Fruit fly (Drosophila melanogaster) whole organism, embryonic: ENCODE measurements around the gene ghi.
A peak's percentile ranks its signal among the peaks of the same experiment; 100 is the strongest.

ENCODE experiments used
- Ada2b ChIP-seq: fragments of 200-800 bp; sonication (Bioruptor generic); IDR thresholded peaks from 2 replicates; pipeline ENCODE4 v1.3.6; 2022; ENCODE audit warnings: missing biosample characterization, missing genetic modification characterization
- B-H2 ChIP-seq: fragments of 200-800 bp; sonication (Bioruptor generic); optimal IDR thresholded peaks from 2 replicates; lab custom pipeline; 2018; ENCODE audit warnings: missing biosample characterization, mild to moderate bottlenecking, missing genetic modification characterization
- CG10267 ChIP-seq: fragments of 200-800 bp; sonication (Bioruptor generic); optimal IDR thresholded peaks from 2 replicates; lab custom pipeline; 2018; ENCODE audit warnings: missing biosample characterization, mild to moderate bottlenecking, missing genetic modification characterization, moderate library complexity
- CG10543 ChIP-seq: fragments of 200-800 bp; sonication (Bioruptor generic); optimal IDR thresholded peaks from 3 replicates; lab custom pipeline; 2017; ENCODE audit warnings: missing biosample characterization, mild to moderate bottlenecking, missing genetic modification characterization, moderate library complexity
- CG12769 ChIP-seq: fragments of 200-800 bp; sonication (Bioruptor generic); optimal IDR thresholded peaks from 2 replicates; lab custom pipeline; 2019; ENCODE audit warnings: missing biosample characterization, mild to moderate bottlenecking, missing genetic modification characterization, moderate library complexity
- CG13894 ChIP-seq: fragments of 200-800 bp; sonication (Bioruptor generic); optimal IDR thresholded peaks from 3 replicates; lab custom pipeline; 2018; ENCODE audit warnings: missing biosample characterization, mild to moderate bottlenecking, missing genetic modification characterization, moderate library complexity
- CG15011 ChIP-seq: fragments of 200-800 bp; sonication (Bioruptor generic); optimal IDR thresholded peaks from 3 replicates; lab custom pipeline; 2018; ENCODE audit warnings: missing biosample characterization, mild to moderate bottlenecking, missing genetic modification characterization
- CG17568 ChIP-seq: fragments of 200-800 bp; sonication (Bioruptor generic); optimal IDR thresholded peaks from 2 replicates; lab custom pipeline; 2018; ENCODE audit warnings: missing biosample characterization, mild to moderate bottlenecking, missing genetic modification characterization, moderate library complexity
- CG18599 ChIP-seq: fragments of 200-800 bp; sonication (Bioruptor generic); optimal IDR thresholded peaks from 3 replicates; lab custom pipeline; 2017; ENCODE audit warnings: missing biosample characterization, missing genetic modification characterization, mild to moderate bottlenecking, moderate library complexity, missing genetic modification reagents
- CG31224 ChIP-seq: fragments of 200-800 bp; sonication (Bioruptor generic); IDR thresholded peaks from 2 replicates; pipeline ENCODE4 v1.3.6; 2022; ENCODE audit warnings: missing biosample characterization, missing genetic modification characterization
- CG32767 ChIP-seq: fragments of 200-800 bp; sonication (Bioruptor generic); IDR thresholded peaks from 2 replicates; pipeline ENCODE4 v1.3.6; 2022; ENCODE audit warnings: missing biosample characterization, missing genetic modification characterization
- CG34224 ChIP-seq: fragments of 200-800 bp; sonication (Bioruptor generic); IDR thresholded peaks from 3 replicates; pipeline ENCODE4 v1.3.6; 2022; ENCODE audit warnings: missing biosample characterization, missing genetic modification characterization; ENCODE audit not compliant: partially characterized antibody
- CG4282 ChIP-seq: fragments of 200-800 bp; sonication (Bioruptor generic); optimal IDR thresholded peaks from 2 replicates; lab custom pipeline; 2016; ENCODE audit warnings: missing biosample characterization, missing genetic modification characterization
- CG4328 ChIP-seq: fragments of 200-800 bp; sonication (Bioruptor generic); optimal IDR thresholded peaks from 3 replicates; lab custom pipeline; 2017; ENCODE audit warnings: missing biosample characterization, missing genetic modification reagents, missing genetic modification characterization
- CG4360 ChIP-seq: fragments of 200-800 bp; sonication (Bioruptor generic); IDR thresholded peaks from 2 replicates; pipeline ENCODE4 v1.3.6; 2022; ENCODE audit warnings: missing biosample characterization, missing genetic modification characterization
- CG6272 ChIP-seq: fragments of 200-800 bp; sonication (Bioruptor generic); IDR thresholded peaks from 2 replicates; pipeline ENCODE4 v1.3.6; 2022; ENCODE audit warnings: missing biosample characterization, missing genetic modification characterization
- CG8281 ChIP-seq: fragments of 200-800 bp; sonication (Bioruptor generic); optimal IDR thresholded peaks from 2 replicates; lab custom pipeline; 2018; ENCODE audit warnings: missing biosample characterization, mild to moderate bottlenecking, missing genetic modification characterization, moderate library complexity
- CG8478 ChIP-seq: fragments of >200 bp; optimal IDR thresholded peaks from 2 replicates; lab custom pipeline; 2018
- CG8924 ChIP-seq: fragments of 200-800 bp; optimal IDR thresholded peaks from 3 replicates; lab custom pipeline; 2019; ENCODE audit warnings: missing biosample characterization, mild to moderate bottlenecking, missing genetic modification characterization, moderate library complexity
- CG9932 ChIP-seq: fragments of 200-800 bp; sonication (Bioruptor generic); IDR thresholded peaks from 2 replicates; pipeline ENCODE4 v1.3.6; 2022; ENCODE audit warnings: missing biosample characterization, missing genetic modification characterization
- CHES-1-like ChIP-seq: fragments of 200-800 bp; sonication (Bioruptor generic); optimal IDR thresholded peaks from 2 replicates; lab custom pipeline; 2016; ENCODE audit warnings: missing biosample characterization, missing genetic modification characterization
- CrebB ChIP-seq: fragments of 200-800 bp; sonication (Bioruptor generic); optimal IDR thresholded peaks from 3 replicates; lab custom pipeline; 2018; ENCODE audit warnings: missing biosample characterization, mild to moderate bottlenecking, missing genetic modification characterization
- Dbx ChIP-seq: fragments of 200-800 bp; sonication (Bioruptor generic); IDR thresholded peaks from 3 replicates; pipeline ENCODE4 v1.3.6; 2022; ENCODE audit warnings: missing biosample characterization, missing genetic modification characterization
- Ets65A ChIP-seq: fragments of 200-800 bp; sonication (Bioruptor generic); peaks from one replicate; lab custom pipeline; 2016; ENCODE audit warnings: missing biosample characterization, missing genetic modification characterization
- Fer1 ChIP-seq: fragments of 200-800 bp; sonication (Bioruptor generic); optimal IDR thresholded peaks from 2 replicates; lab custom pipeline; 2017; ENCODE audit warnings: missing biosample characterization, mild to moderate bottlenecking, missing genetic modification characterization
- MTF-1 ChIP-seq: fragments of 200-800 bp; sonication (Bioruptor generic); optimal IDR thresholded peaks from 2 replicates; lab custom pipeline; 2018; ENCODE audit warnings: missing biosample characterization, mild to moderate bottlenecking, missing genetic modification characterization, borderline replicate concordance
- Med ChIP-seq: fragments of 200-800 bp; sonication (Bioruptor generic); peaks from one replicate; lab custom pipeline; 2016; ENCODE audit warnings: missing biosample characterization, missing genetic modification characterization, mild to moderate bottlenecking, inconsistent platforms, moderate library complexity
- NFAT ChIP-seq: fragments of 200-800 bp; sonication (Bioruptor generic); IDR thresholded peaks from 2 replicates; pipeline ENCODE4 v1.3.6; 2022; ENCODE audit warnings: missing biosample characterization, missing genetic modification characterization
- Nf-YC ChIP-seq: fragments of 200-800 bp; optimal IDR thresholded peaks from 3 replicates; lab custom pipeline; 2019; ENCODE audit warnings: missing biosample characterization, mild to moderate bottlenecking, missing genetic modification characterization, moderate library complexity
- Side ChIP-seq: fragments of 200-800 bp; sonication (Bioruptor generic); optimal IDR thresholded peaks from 2 replicates; lab custom pipeline; 2016; ENCODE audit warnings: missing biosample characterization, missing genetic modification characterization
- Trl ChIP-seq, 3 experiments: fragments of >200 bp in 2 of 3; fragments of 200-800 bp in 1 of 3; sonication (Bioruptor generic) in 1 of 3; optimal IDR thresholded peaks; 2 replicates in 1 of 3; 3 replicates in 2 of 3; lab custom pipeline; 2016 to 2017; ENCODE audit warnings: missing biosample characterization in 1 of 3, missing genetic modification characterization in 1 of 3
- Xrp1 ChIP-seq: fragments of 200-800 bp; sonication (Bioruptor generic); IDR thresholded peaks from 2 replicates; pipeline ENCODE4 v1.3.6; 2022; ENCODE audit warnings: missing biosample characterization, missing genetic modification characterization
- dimm ChIP-seq: fragments of 200-800 bp; sonication (Bioruptor generic); IDR thresholded peaks from 2 replicates; pipeline ENCODE4 v1.3.6; 2022; ENCODE audit warnings: missing biosample characterization, missing genetic modification characterization
- kni ChIP-seq: fragments of 200-800 bp; sonication (Bioruptor generic); optimal IDR thresholded peaks from 3 replicates; lab custom pipeline; 2017; ENCODE audit warnings: mild to moderate bottlenecking, missing biosample characterization, missing genetic modification reagents, missing genetic modification characterization
- lab ChIP-seq: fragments of 200-800 bp; sonication (Bioruptor generic); optimal IDR thresholded peaks from 3 replicates; lab custom pipeline; 2017; ENCODE audit warnings: missing biosample characterization, missing genetic modification characterization, mild to moderate bottlenecking, moderate library complexity, missing genetic modification reagents
- lbe ChIP-seq: fragments of 200-800 bp; sonication (Bioruptor generic); optimal IDR thresholded peaks from 2 replicates; lab custom pipeline; 2016; ENCODE audit warnings: missing biosample characterization, mild to moderate bottlenecking, missing genetic modification characterization
- mirr ChIP-seq: fragments of 200-800 bp; sonication (Bioruptor generic); optimal IDR thresholded peaks from 3 replicates; lab custom pipeline; 2018; ENCODE audit warnings: missing biosample characterization, mild to moderate bottlenecking, missing genetic modification characterization
- oc ChIP-seq: fragments of 200-800 bp; sonication (Bioruptor generic); optimal IDR thresholded peaks from 2 replicates; lab custom pipeline; 2018; ENCODE audit warnings: missing biosample characterization, mild to moderate bottlenecking, missing genetic modification characterization, moderate library complexity
- phol ChIP-seq: fragments of 200-800 bp; sonication (Bioruptor generic); optimal IDR thresholded peaks from 3 replicates; lab custom pipeline; 2018; ENCODE audit warnings: missing biosample characterization, mild to moderate bottlenecking, missing genetic modification characterization, moderate library complexity
- pros ChIP-seq: fragments of 200-800 bp; sonication (Bioruptor generic); optimal IDR thresholded peaks from 3 replicates; lab custom pipeline; 2019; ENCODE audit warnings: missing biosample characterization, mild to moderate bottlenecking, missing genetic modification characterization, moderate library complexity
- pzg ChIP-seq: fragments of 200-800 bp; sonication (Bioruptor generic); optimal IDR thresholded peaks from 3 replicates; lab custom pipeline; 2018; ENCODE audit warnings: missing biosample characterization, mild to moderate bottlenecking, missing genetic modification characterization, moderate library complexity
- sd ChIP-seq: fragments of 200-800 bp; sonication (Bioruptor generic); optimal IDR thresholded peaks from 3 replicates; lab custom pipeline; 2018; ENCODE audit warnings: missing biosample characterization, mild to moderate bottlenecking, missing genetic modification characterization, moderate library complexity
- tna ChIP-seq: fragments of 200-800 bp; sonication (Bioruptor generic); IDR thresholded peaks from 2 replicates; pipeline ENCODE4 v1.3.6; 2022; ENCODE audit warnings: missing biosample characterization, missing genetic modification characterization; ENCODE audit not compliant: partially characterized antibody
- tup ChIP-seq: fragments of 200-800 bp; sonication (Bioruptor generic); optimal IDR thresholded peaks from 2 replicates; lab custom pipeline; 2016; ENCODE audit warnings: missing biosample characterization, mild to moderate bottlenecking, missing genetic modification characterization, moderate library complexity
- tx ChIP-seq: fragments of 200-800 bp; sonication (Bioruptor generic); optimal IDR thresholded peaks from 2 replicates; lab custom pipeline; 2016; ENCODE audit warnings: missing biosample characterization, missing genetic modification characterization
- unc-4 ChIP-seq: fragments of 200-800 bp; sonication (Bioruptor generic); IDR thresholded peaks from 2 replicates; pipeline ENCODE4 v1.3.6; 2022; ENCODE audit warnings: missing biosample characterization, missing genetic modification characterization; ENCODE audit not compliant: partially characterized antibody
- usp ChIP-seq: fragments of >200 bp; optimal IDR thresholded peaks from 2 replicates; lab custom pipeline; 2017; ENCODE audit warnings: missing biosample characterization, missing genetic modification characterization
- vfl ChIP-seq: fragments of 200-800 bp; sonication (Bioruptor generic); optimal IDR thresholded peaks from 2 replicates; lab custom pipeline; 2016; ENCODE audit warnings: missing biosample characterization, missing genetic modification characterization
- vvl ChIP-seq: fragments of 200-800 bp; sonication (Bioruptor generic); IDR thresholded peaks from 2 replicates; pipeline ENCODE4 v1.3.6; 2022; ENCODE audit warnings: missing biosample characterization, missing genetic modification characterization

Gene ghi

dm6 chr3L:9465652-9466244, 14.1 kb downstream of the ghi start (continued):
- TF ChIP-seq CrebB (tag; lab: Kevin White, UChicago): peak; percentile 22
- peak; percentile 1 for TF ChIP-seq Side (GFP tag; lab: Kevin White, UChicago)
- peak; percentile 71 for TF ChIP-seq kni (GFP tag; lab: Kevin White, UChicago)
- TF ChIP-seq Trl (optimal IDR thresholded peaks at IDR 0.05; lab: Kevin White, UChicago): peak; percentile 83 to 84
- TF ChIP-seq Trl (GFP tag; optimal IDR thresholded peaks at IDR 0.05; lab: Kevin White, UChicago): no peak
- no peak for TF ChIP-seq NFAT (GFP tag; lab: Robert Waterston, UW)
- TF ChIP-seq CG6272 (GFP tag; lab: Robert Waterston, UW): no peak
- TF ChIP-seq CG9932 (GFP tag; lab: Robert Waterston, UW): no peak
- TF ChIP-seq Xrp1: no peak
- peak; percentile 70 for TF ChIP-seq mirr
- TF ChIP-seq tna (GFP tag; lab: Robert Waterston, UW): 0 out of 2 replicates have a peak, but pooled peaks have one; percentile 21
- TF ChIP-seq pzg (GFP tag; lab: Kevin White, UChicago): no peak
- TF ChIP-seq Fer1 (GFP tag; lab: Kevin White, UChicago): peak; percentile 28
- TF ChIP-seq lab (GFP tag; lab: Kevin White, UChicago): peak; percentile 9
- TF ChIP-seq CG18599 (GFP tag; lab: Kevin White, UChicago): peak; percentile 16
- no peak for TF ChIP-seq vfl (GFP tag; lab: Kevin White, UChicago)
- 0 out of 3 replicates have a peak, but pooled peaks have one; percentile 16 for TF ChIP-seq Dbx (GFP tag; lab: Robert Waterston, UW)
- peak; percentile 60 for TF ChIP-seq CG8281
- peak; percentile 49 for TF ChIP-seq CG13894
- TF ChIP-seq vvl (GFP tag; lab: Robert Waterston, UW): peak; percentile 29; the same call in 1 of the 2 replicates
- TF ChIP-seq CG8478 (lab: Kevin White, UChicago): peak; percentile 77
- peak; percentile 75 for TF ChIP-seq CG4360 (GFP tag; lab: Robert Waterston, UW)
- TF ChIP-seq lbe (GFP tag; lab: Kevin White, UChicago): no peak
- no peak for TF ChIP-seq tx (GFP tag; lab: Kevin White, UChicago)
- peak; percentile 22 for TF ChIP-seq Nf-YC
- TF ChIP-seq CHES-1-like: no peak
- peak; percentile 5 for TF ChIP-seq phol (tag; lab: Kevin White, UChicago)
- TF ChIP-seq usp (GFP tag; lab: Kevin White, UChicago): no peak
- TF ChIP-seq pros (GFP tag; lab: Kevin White, UChicago): peak; percentile 48
- TF ChIP-seq CG4328 (GFP tag; lab: Kevin White, UChicago): peak; percentile 38
- TF ChIP-seq MTF-1 (GFP tag; lab: Kevin White, UChicago): peak; percentile 10
- no peak for TF ChIP-seq CG34224 (GFP tag; lab: Robert Waterston, UW)
- no peak for TF ChIP-seq dimm (GFP tag; lab: Robert Waterston, UW)
- peak; percentile 51 for TF ChIP-seq sd
- TF ChIP-seq oc (tag; lab: Kevin White, UChicago): peak; percentile 6
- TF ChIP-seq Ets65A (GFP tag; lab: Kevin White, UChicago): peak; percentile 76
- no peak for TF ChIP-seq CG15011 (GFP tag; lab: Kevin White, UChicago)
- TF ChIP-seq unc-4 (GFP tag; lab: Robert Waterston, UW): no peak
- no peak for TF ChIP-seq tup (GFP tag; lab: Kevin White, UChicago)
- TF ChIP-seq Ada2b (GFP tag; lab: Robert Waterston, UW): no peak
- no peak for TF ChIP-seq CG17568 (GFP tag; lab: Kevin White, UChicago)
- no peak for TF ChIP-seq CG8924
- TF ChIP-seq CG10543 (GFP tag; lab: Kevin White, UChicago): peak; percentile 50
- TF ChIP-seq CG32767 (GFP tag; lab: Robert Waterston, UW): 0 out of 2 replicates have a peak, but pooled peaks have one; percentile 28
- TF ChIP-seq CG12769 (tag; lab: Kevin White, UChicago): peak; percentile 30
- peak; percentile 86 for TF ChIP-seq Med
- no peak for TF ChIP-seq CG31224 (GFP tag; lab: Robert Waterston, UW)
- peak; percentile 24 for TF ChIP-seq CG10267 (tag; lab: Kevin White, UChicago)
- TF ChIP-seq B-H2 (GFP tag; lab: Kevin White, UChicago): no peak
- no peak for TF ChIP-seq CG4282 (GFP tag; lab: Kevin White, UChicago)
